Fruit fly (Drosophila melanogaster) whole organism, adult: ENCODE data around the gene Traf6.
A peak's percentile ranks its signal among the peaks of the same experiment; 100 is the strongest.

Experiments used
- CG11617 ChIP-seq: fragments of 200-800 bp; sonication (Bioruptor generic); optimal IDR thresholded peaks from 2 replicates; lab custom pipeline; 2017; ENCODE audit warnings: mild to moderate bottlenecking, missing biosample characterization, missing genetic modification reagents, missing genetic modification characterization
- CG12768 ChIP-seq: fragments of 200-800 bp; sonication (Bioruptor generic); optimal IDR thresholded peaks from 2 replicates; lab custom pipeline; 2017; ENCODE audit warnings: missing biosample characterization, missing genetic modification characterization, mild to moderate bottlenecking, moderate library complexity, missing genetic modification reagents
- CG14711 ChIP-seq: fragments of 200-800 bp; sonication (Bioruptor generic); optimal IDR thresholded peaks from 2 replicates; lab custom pipeline; 2018; ENCODE audit warnings: missing biosample characterization, mild to moderate bottlenecking, missing genetic modification characterization, moderate library complexity
- CG1620 ChIP-seq: fragments of 200-800 bp; sonication (Bioruptor generic); optimal IDR thresholded peaks from 2 replicates; lab custom pipeline; 2016; ENCODE audit warnings: missing biosample characterization, missing genetic modification characterization
- CG33017 ChIP-seq: fragments of 200-800 bp; sonication (Bioruptor generic); optimal IDR thresholded peaks from 2 replicates; lab custom pipeline; 2018; ENCODE audit warnings: missing biosample characterization, mild to moderate bottlenecking, missing genetic modification characterization, moderate library complexity
- CG5204 ChIP-seq: fragments of 200-800 bp; sonication (Bioruptor generic); optimal IDR thresholded peaks from 2 replicates; lab custom pipeline; 2016; ENCODE audit warnings: missing biosample characterization, missing genetic modification characterization
- CG7045 ChIP-seq: fragments of 200-800 bp; sonication (Bioruptor generic); optimal IDR thresholded peaks from 2 replicates; lab custom pipeline; 2017; ENCODE audit warnings: missing biosample characterization, mild to moderate bottlenecking, missing genetic modification characterization
- CG7101 ChIP-seq: fragments of 200-800 bp; sonication (Bioruptor generic); optimal IDR thresholded peaks from 2 replicates; lab custom pipeline; 2018; ENCODE audit warnings: missing biosample characterization, mild to moderate bottlenecking, missing genetic modification characterization, moderate library complexity
- Clk ChIP-seq: fragments of 200-800 bp; sonication (Bioruptor generic); optimal IDR thresholded peaks from 2 replicates; lab custom pipeline; 2017; ENCODE audit warnings: missing biosample characterization, missing genetic modification characterization
- Crg-1 ChIP-seq: fragments of 200-800 bp; sonication (Bioruptor generic); optimal IDR thresholded peaks from 2 replicates; lab custom pipeline; 2016; ENCODE audit warnings: missing biosample characterization, missing genetic modification characterization
- Hr96 ChIP-seq: fragments of 200-800 bp; sonication (Bioruptor generic); optimal IDR thresholded peaks from 2 replicates; lab custom pipeline; 2016; ENCODE audit warnings: missing biosample characterization, missing genetic modification characterization
- Mnt ChIP-seq: fragments of 200-800 bp; sonication (Bioruptor generic); optimal IDR thresholded peaks from 2 replicates; lab custom pipeline; 2016; ENCODE audit warnings: missing biosample characterization, mild to moderate bottlenecking, missing genetic modification characterization
- bab1 ChIP-seq: fragments of 200-800 bp; sonication (Bioruptor generic); optimal IDR thresholded peaks from 3 replicates; lab custom pipeline; 2019; ENCODE audit warnings: missing biosample characterization, mild to moderate bottlenecking, missing genetic modification characterization, moderate library complexity
- cic ChIP-seq: fragments of 200-800 bp; sonication (Bioruptor generic); optimal IDR thresholded peaks from 2 replicates; lab custom pipeline; 2017; ENCODE audit warnings: missing biosample characterization, mild to moderate bottlenecking, missing genetic modification characterization, moderate library complexity
- cnc ChIP-seq, 2 experiments: fragments of >200 bp; optimal IDR thresholded peaks; 2 replicates each; lab custom pipeline; 2017
- kay ChIP-seq: fragments of 200-800 bp; sonication (Bioruptor generic); peaks from one replicate; lab custom pipeline; 2016; ENCODE audit warnings: missing biosample characterization, missing genetic modification characterization, borderline replicate concordance
- ovo ChIP-seq: fragments of 200-800 bp; sonication (Bioruptor generic); optimal IDR thresholded peaks from 2 replicates; lab custom pipeline; 2016; ENCODE audit warnings: missing biosample characterization, missing genetic modification characterization
- pad ChIP-seq: fragments of 200-800 bp; sonication (Bioruptor generic); optimal IDR thresholded peaks from 3 replicates; lab custom pipeline; 2017; ENCODE audit warnings: missing biosample characterization, missing genetic modification characterization, mild to moderate bottlenecking, moderate library complexity, missing genetic modification reagents
- tj ChIP-seq: fragments of 200-800 bp; sonication (Bioruptor generic); optimal IDR thresholded peaks from 3 replicates; lab custom pipeline; 2017; ENCODE audit warnings: missing biosample characterization, mild to moderate bottlenecking, missing genetic modification characterization, moderate library complexity
- toe ChIP-seq: fragments of 200-800 bp; sonication (Bioruptor generic); optimal IDR thresholded peaks from 2 replicates; lab custom pipeline; 2016; ENCODE audit warnings: missing biosample characterization, missing genetic modification characterization

Traf6 gene

DNA sequence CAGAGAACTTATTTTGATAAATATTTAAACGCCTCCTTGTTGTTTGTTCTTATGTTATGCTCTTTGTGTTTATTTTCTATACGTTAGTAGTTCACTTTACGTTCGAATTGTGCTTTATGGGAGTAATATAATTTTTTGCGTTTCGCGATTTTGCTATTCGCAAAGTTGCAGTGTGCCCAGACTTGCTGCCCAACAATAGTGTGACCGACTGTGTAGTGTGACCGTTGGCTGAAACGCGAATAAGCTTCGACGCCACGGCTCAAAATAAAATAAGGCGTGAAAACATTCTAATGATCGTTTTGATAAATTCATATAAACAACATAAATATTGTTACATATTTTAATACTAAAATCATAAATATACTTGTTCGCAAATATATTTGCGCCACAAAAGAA lies 15.1 kb downstream of the Traf6 start, which contains the start of gene Smox:
Gene Smox (minus strand): TSS at position 213 of the 396 bp plus-strand sequence.
- TF ChIP-seq Crg-1 (GFP tag; lab: Kevin White, UChicago) (no peak), CG14711 (tag; lab: Kevin White, UChicago) (peak; percentile 22), CG33017 (tag; lab: Kevin White, UChicago) (peak; percentile 18), CG5204 (GFP tag; lab: Kevin White, UChicago) (no peak), cic (GFP tag; lab: Kevin White, UChicago) (no peak)

DNA sequence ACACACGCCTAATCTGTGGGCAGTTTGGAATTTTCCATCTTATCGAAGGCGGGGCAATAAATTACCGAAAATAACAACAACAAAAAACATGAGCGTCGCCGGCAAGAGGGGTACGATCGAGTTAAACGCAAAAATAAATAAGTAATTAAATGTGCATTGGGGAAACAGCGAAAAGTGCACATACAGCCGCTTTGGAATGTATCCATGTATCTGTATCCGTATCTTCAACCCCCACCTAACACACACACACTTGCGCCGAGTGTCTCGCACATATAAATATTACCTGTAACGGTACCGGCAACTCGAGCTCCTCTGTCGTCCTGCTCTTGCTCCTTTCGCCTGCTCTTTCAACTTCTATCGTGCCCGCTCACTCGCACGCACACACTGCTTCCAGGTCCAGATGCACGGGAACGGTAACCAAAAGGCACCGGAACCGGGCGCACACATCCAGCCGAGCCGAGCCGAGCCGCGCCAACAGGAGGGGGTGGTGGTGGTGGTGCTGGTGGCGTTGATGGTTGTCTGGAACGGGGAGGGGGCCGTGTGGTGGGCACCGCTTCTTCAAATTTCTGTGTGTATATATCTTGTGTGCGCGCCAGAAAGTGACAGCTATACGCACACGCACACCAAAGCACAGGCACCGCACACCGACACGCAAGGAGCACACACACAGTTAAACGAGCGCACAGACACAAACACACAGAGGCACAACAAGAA lies 15.7 kb downstream of the Traf6 start:
- TF ChIP-seq CG11617 (GFP tag; lab: Kevin White, UChicago) (peak; percentile 57), kay (GFP tag; lab: Kevin White, UChicago) (no peak), Hr96 (GFP tag; lab: Kevin White, UChicago) (no peak), Mnt (peak; percentile 44), Clk (GFP tag; lab: Kevin White, UChicago) (no peak), Crg-1 (GFP tag; lab: Kevin White, UChicago) (peak; percentile 8), cic (GFP tag; lab: Kevin White, UChicago) (peak; percentile 43), bab1 (no peak), toe (GFP tag; lab: Kevin White, UChicago) (no peak), cnc (optimal IDR thresholded peaks at IDR 0.05; lab: Kevin White, UChicago) (no peak), CG14711 (tag; lab: Kevin White, UChicago) (no peak), CG5204 (GFP tag; lab: Kevin White, UChicago) (no peak), pad (GFP tag; lab: Kevin White, UChicago) (peak; percentile 98), CG7045 (no peak), CG7101 (tag; lab: Kevin White, UChicago) (peak; percentile 16), CG12768 (GFP tag; lab: Kevin White, UChicago) (peak; percentile 38), CG33017 (tag; lab: Kevin White, UChicago) (no peak), tj (GFP tag; lab: Kevin White, UChicago) (peak; percentile 84), ovo (GFP tag; lab: Kevin White, UChicago) (peak; percentile 97), CG1620 (GFP tag; lab: Kevin White, UChicago) (no peak)

- no peak for TF ChIP-seq CG5204 (GFP tag; lab: Kevin White, UChicago)
- no peak for TF ChIP-seq pad (GFP tag; lab: Kevin White, UChicago)
These were observed 16.5 kb downstream of the Traf6 start for dm6 chrX:8140707-8141106.

DNA sequence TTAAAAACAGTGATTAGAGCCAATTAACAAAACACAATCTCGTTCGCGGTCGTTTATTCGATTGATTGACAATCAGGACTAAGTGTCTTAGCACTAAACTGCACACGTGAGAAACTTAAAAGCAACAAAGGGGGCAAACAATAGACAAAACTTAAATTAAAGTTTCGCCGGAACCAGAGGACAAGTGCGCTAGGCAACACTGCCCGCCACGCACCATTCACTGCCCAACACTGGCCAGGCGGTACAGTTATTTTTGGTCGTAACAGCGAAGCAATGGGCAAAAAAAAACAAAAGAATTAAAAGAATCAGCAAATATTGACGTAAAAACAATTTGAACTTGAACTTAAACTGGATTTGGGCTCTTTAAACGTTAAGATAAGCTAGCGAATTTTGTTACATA lies 19.9 kb downstream of the Traf6 start:
- TF ChIP-seq Hr96 (GFP tag; lab: Kevin White, UChicago): no peak
- TF ChIP-seq CG14711 (tag; lab: Kevin White, UChicago): no peak
- no peak for TF ChIP-seq toe (GFP tag; lab: Kevin White, UChicago)
- no peak for TF ChIP-seq ovo (GFP tag; lab: Kevin White, UChicago)
- TF ChIP-seq bab1: no peak
- TF ChIP-seq tj (GFP tag; lab: Kevin White, UChicago): no peak

DNA sequence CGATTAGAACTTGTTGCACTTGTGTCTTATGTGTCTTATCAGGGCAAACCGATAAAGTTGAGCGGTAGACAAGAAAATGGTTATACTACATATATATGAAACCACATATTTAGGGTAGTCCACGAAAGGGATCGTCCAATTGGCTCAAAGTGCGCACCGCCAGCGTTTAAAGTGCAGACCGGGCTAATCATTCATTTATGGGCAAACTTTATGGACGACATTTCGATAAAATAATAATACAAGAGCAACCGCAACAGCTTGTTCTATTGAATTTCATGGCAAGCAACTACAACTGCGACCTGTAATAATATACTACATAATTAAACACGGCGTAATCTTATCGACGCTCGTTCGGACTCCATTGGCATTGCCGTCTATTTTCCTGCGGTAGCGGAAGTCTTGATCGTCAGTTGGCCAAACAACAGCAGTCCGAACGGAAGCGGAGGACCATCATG lies 21.7 kb downstream of the Traf6 start, which contains the start of the genes cyr and CG2120:
Gene cyr (minus strand): TSS at position 294 of the 455 bp plus-strand sequence.
Gene CG2120 (plus strand): TSS at position 405 of the 455 bp plus-strand sequence.
- no peak for TF ChIP-seq cnc (optimal IDR thresholded peaks at IDR 0.05; lab: Kevin White, UChicago)
- no peak for TF ChIP-seq ovo (GFP tag; lab: Kevin White, UChicago)
- TF ChIP-seq CG14711 (tag; lab: Kevin White, UChicago): no peak
- no peak for TF ChIP-seq tj (GFP tag; lab: Kevin White, UChicago)
- TF ChIP-seq Clk (GFP tag; lab: Kevin White, UChicago): no peak
- no peak for TF ChIP-seq Crg-1 (GFP tag; lab: Kevin White, UChicago)
- no peak for TF ChIP-seq toe (GFP tag; lab: Kevin White, UChicago)
- TF ChIP-seq CG11617 (GFP tag; lab: Kevin White, UChicago): no peak
- TF ChIP-seq CG33017 (tag; lab: Kevin White, UChicago): no peak
- TF ChIP-seq CG5204 (GFP tag; lab: Kevin White, UChicago): no peak
- no peak for TF ChIP-seq bab1
- TF ChIP-seq Hr96 (GFP tag; lab: Kevin White, UChicago): no peak
- TF ChIP-seq CG7045: no peak
- no peak for TF ChIP-seq CG7101 (tag; lab: Kevin White, UChicago)
- no peak for TF ChIP-seq cic (GFP tag; lab: Kevin White, UChicago)

- no peak for TF ChIP-seq Clk (GFP tag; lab: Kevin White, UChicago)
- TF ChIP-seq CG7101 (tag; lab: Kevin White, UChicago): peak; percentile 82
- TF ChIP-seq kay (GFP tag; lab: Kevin White, UChicago): no peak
- TF ChIP-seq cic (GFP tag; lab: Kevin White, UChicago): no peak
- peak; percentile 59 for TF ChIP-seq CG1620 (GFP tag; lab: Kevin White, UChicago)
- TF ChIP-seq Mnt: peak; percentile 77
- peak; percentile 18 for TF ChIP-seq toe (GFP tag; lab: Kevin White, UChicago)
- no peak for TF ChIP-seq Hr96 (GFP tag; lab: Kevin White, UChicago)
- TF ChIP-seq CG33017 (tag; lab: Kevin White, UChicago): peak; percentile 45
- peak; percentile 50 for TF ChIP-seq pad (GFP tag; lab: Kevin White, UChicago)
- TF ChIP-seq bab1: peak; percentile 82
- peak; percentile 74 for TF ChIP-seq CG11617 (GFP tag; lab: Kevin White, UChicago)
- TF ChIP-seq tj (GFP tag; lab: Kevin White, UChicago): peak; percentile 83
- TF ChIP-seq CG12768 (GFP tag; lab: Kevin White, UChicago): peak; percentile 40
- TF ChIP-seq ovo (GFP tag; lab: Kevin White, UChicago): peak; percentile 42
- TF ChIP-seq CG5204 (GFP tag; lab: Kevin White, UChicago): no peak
- TF ChIP-seq Crg-1 (GFP tag; lab: Kevin White, UChicago): peak; percentile 62
- no peak for TF ChIP-seq cnc (optimal IDR thresholded peaks at IDR 0.05; lab: Kevin White, UChicago)
- no peak for TF ChIP-seq CG7045
- TF ChIP-seq CG14711 (tag; lab: Kevin White, UChicago): peak; percentile 80
These were observed 25.4 kb downstream of the Traf6 start, which contains the start of gene CG10958 for dm6 chrX:8131693-8132313. Gene CG10958 (plus strand): TSS chrX:8132285.
